Worm (Caenorhabditis elegans) whole organism, mixed stage, embryonic: Measurements from ENCODE around the gene C05B5.2.

Experiments used
- M03D4.4 ChIP-seq: sonication (generic microtip); optimal IDR thresholded peaks from 2 replicates; lab custom pipeline; 2017; ENCODE audit warnings: mild to moderate bottlenecking, missing genetic modification characterization, missing compliant biosample characterization
- bed-3 ChIP-seq: fragments of 200-800 bp; sonication (Bioruptor generic); optimal IDR thresholded peaks from 3 replicates; lab custom pipeline; 2018; ENCODE audit warnings: mild to moderate bottlenecking, missing genetic modification characterization, moderate library complexity, missing compliant biosample characterization
- blmp-1 ChIP-seq: fragments of 150-350 bp; optimal IDR thresholded peaks from 2 replicates; lab custom pipeline; 2014; ENCODE audit warnings: missing biosample characterization, missing genetic modification characterization
- ceh-39 ChIP-seq: fragments of 150-350 bp; optimal IDR thresholded peaks from 2 replicates; lab custom pipeline; 2014; ENCODE audit warnings: missing biosample characterization, missing genetic modification characterization
- ceh-43 ChIP-seq: fragments of 200-800 bp; sonication (Bioruptor generic); optimal IDR thresholded peaks from 2 replicates; lab custom pipeline; 2018; ENCODE audit warnings: mild to moderate bottlenecking, missing genetic modification characterization, moderate library complexity, missing compliant biosample characterization
- ces-1 ChIP-seq: fragments of 150-350 bp; optimal IDR thresholded peaks from 2 replicates; lab custom pipeline; 2014; ENCODE audit warnings: missing biosample characterization, missing genetic modification reagents, missing genetic modification characterization
- cnd-1 ChIP-seq: fragments of 200-800 bp; sonication (Bioruptor generic); optimal IDR thresholded peaks from 2 replicates; lab custom pipeline; 2018; ENCODE audit warnings: mild to moderate bottlenecking, missing genetic modification characterization, missing compliant biosample characterization
- elt-1 ChIP-seq: sonication (generic microtip); optimal IDR thresholded peaks from 2 replicates; lab custom pipeline; 2017; ENCODE audit warnings: missing genetic modification characterization, mild to moderate bottlenecking, missing compliant biosample characterization, antibody characterized with exemption, moderate library complexity, borderline replicate concordance; ENCODE audit not compliant: insufficient read depth
- flh-1 ChIP-seq: fragments of 200-800 bp; sonication (Bioruptor generic); optimal IDR thresholded peaks from 2 replicates; lab custom pipeline; 2018; ENCODE audit warnings: mild to moderate bottlenecking, missing genetic modification characterization, moderate library complexity, missing compliant biosample characterization
- hlh-1 ChIP-seq: fragments of 150-350 bp; optimal IDR thresholded peaks from 2 replicates; lab custom pipeline; 2014; ENCODE audit warnings: missing biosample characterization, missing genetic modification reagents, missing genetic modification characterization
- lin-13 ChIP-seq: fragments of 150-350 bp; optimal IDR thresholded peaks from 2 replicates; lab custom pipeline; 2014; ENCODE audit warnings: missing biosample characterization, missing genetic modification characterization
- lin-32 ChIP-seq: fragments of 200-800 bp; sonication (Bioruptor generic); optimal IDR thresholded peaks from 2 replicates; lab custom pipeline; 2018; ENCODE audit warnings: mild to moderate bottlenecking, missing genetic modification characterization, missing compliant biosample characterization
- lsy-2 ChIP-seq: fragments of 150-350 bp; optimal IDR thresholded peaks from 2 replicates; lab custom pipeline; 2014; ENCODE audit warnings: missing biosample characterization, missing genetic modification characterization
- mab-5 ChIP-seq: fragments of 150-350 bp; optimal IDR thresholded peaks from 2 replicates; lab custom pipeline; 2014; ENCODE audit warnings: missing biosample characterization, missing genetic modification characterization
- mep-1 ChIP-seq: fragments of 150-350 bp; optimal IDR thresholded peaks from 2 replicates; lab custom pipeline; 2017; ENCODE audit warnings: missing biosample characterization, missing genetic modification reagents, missing genetic modification characterization, inconsistent platforms
- mls-2 ChIP-seq: sonication (generic microtip); optimal IDR thresholded peaks from 2 replicates; lab custom pipeline; 2016; ENCODE audit warnings: mild to moderate bottlenecking, missing genetic modification characterization, moderate library complexity, missing compliant biosample characterization
- nhr-12 ChIP-seq: fragments of 150-350 bp; optimal IDR thresholded peaks from 2 replicates; lab custom pipeline; 2014; ENCODE audit warnings: missing biosample characterization, missing genetic modification characterization
- nhr-2 ChIP-seq: fragments of 150-350 bp; optimal IDR thresholded peaks from 2 replicates; lab custom pipeline; 2014; ENCODE audit warnings: missing biosample characterization, missing genetic modification characterization
- nhr-237 ChIP-seq: fragments of 150-350 bp; optimal IDR thresholded peaks from 2 replicates; lab custom pipeline; 2014; ENCODE audit warnings: missing biosample characterization, missing genetic modification characterization
- nhr-28 ChIP-seq: fragments of 150-350 bp; optimal IDR thresholded peaks from 2 replicates; lab custom pipeline; 2014; ENCODE audit warnings: missing biosample characterization, missing genetic modification characterization
- nhr-76 ChIP-seq: sonication (generic microtip); optimal IDR thresholded peaks from 2 replicates; lab custom pipeline; 2017; ENCODE audit warnings: missing biosample characterization, missing genetic modification characterization
- sem-2 ChIP-seq: fragments of 200-800 bp; sonication (Bioruptor generic); optimal IDR thresholded peaks from 2 replicates; lab custom pipeline; 2018; ENCODE audit warnings: mild to moderate bottlenecking, missing genetic modification characterization, missing compliant biosample characterization
- snpc-4 ChIP-seq: fragments of 150-350 bp; optimal IDR thresholded peaks from 2 replicates; lab custom pipeline; 2014; ENCODE audit warnings: missing biosample characterization, missing genetic modification characterization
- sptf-1 ChIP-seq: sonication (generic microtip); optimal IDR thresholded peaks from 2 replicates; lab custom pipeline; 2017; ENCODE audit warnings: mild to moderate bottlenecking, missing genetic modification characterization, moderate library complexity, missing compliant biosample characterization
- unc-120 ChIP-seq: sonication (generic microtip); optimal IDR thresholded peaks from 2 replicates; lab custom pipeline; 2017; ENCODE audit warnings: missing genetic modification characterization, missing compliant biosample characterization; ENCODE audit not compliant: poor library complexity, severe bottlenecking
- unc-39 ChIP-seq: fragments of 150-350 bp; optimal IDR thresholded peaks from 2 replicates; lab custom pipeline; 2014; ENCODE audit warnings: missing biosample characterization, missing genetic modification characterization
- unc-62 ChIP-seq: fragments of 150-350 bp; optimal IDR thresholded peaks from 2 replicates; lab custom pipeline; 2014; ENCODE audit warnings: missing biosample characterization, missing genetic modification reagents, missing genetic modification characterization
- zip-8 ChIP-seq: fragments of 150-350 bp; optimal IDR thresholded peaks from 2 replicates; lab custom pipeline; 2014; ENCODE audit warnings: missing biosample characterization, missing genetic modification characterization

Gene C05B5.2

DNA sequence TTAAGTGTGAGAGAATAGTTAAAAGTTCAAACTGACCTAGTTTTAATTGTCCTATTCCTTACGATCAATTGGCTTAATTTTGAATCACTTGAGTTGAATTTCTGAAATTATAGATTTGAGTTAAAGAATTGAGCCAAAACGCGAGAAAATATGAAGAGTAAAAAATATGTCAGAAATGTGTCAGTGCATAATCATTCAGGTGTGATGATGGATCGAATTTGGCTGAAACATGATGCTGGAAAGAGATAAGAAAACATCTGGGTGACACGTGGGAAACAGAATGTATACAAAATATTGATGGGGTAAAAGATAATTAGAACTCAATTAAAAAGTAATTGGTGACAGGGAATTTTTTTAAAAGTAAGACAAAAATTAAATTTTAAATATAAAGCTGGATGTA lies 26.6 kb downstream of the C05B5.2 start, which contains the start of gene R10E12.2:
R10E12.2 (minus strand) TSS at position 101 of the 400 bp plus-strand sequence.
- no peak for TF ChIP-seq cnd-1 (tag; lab: Kevin White, UChicago)
- TF ChIP-seq lin-13 (tag; lab: Kevin White, UChicago): no peak
- no peak for TF ChIP-seq snpc-4 (tag; lab: Kevin White, UChicago)
- TF ChIP-seq mab-5 (tag; lab: Kevin White, UChicago): no peak

DNA sequence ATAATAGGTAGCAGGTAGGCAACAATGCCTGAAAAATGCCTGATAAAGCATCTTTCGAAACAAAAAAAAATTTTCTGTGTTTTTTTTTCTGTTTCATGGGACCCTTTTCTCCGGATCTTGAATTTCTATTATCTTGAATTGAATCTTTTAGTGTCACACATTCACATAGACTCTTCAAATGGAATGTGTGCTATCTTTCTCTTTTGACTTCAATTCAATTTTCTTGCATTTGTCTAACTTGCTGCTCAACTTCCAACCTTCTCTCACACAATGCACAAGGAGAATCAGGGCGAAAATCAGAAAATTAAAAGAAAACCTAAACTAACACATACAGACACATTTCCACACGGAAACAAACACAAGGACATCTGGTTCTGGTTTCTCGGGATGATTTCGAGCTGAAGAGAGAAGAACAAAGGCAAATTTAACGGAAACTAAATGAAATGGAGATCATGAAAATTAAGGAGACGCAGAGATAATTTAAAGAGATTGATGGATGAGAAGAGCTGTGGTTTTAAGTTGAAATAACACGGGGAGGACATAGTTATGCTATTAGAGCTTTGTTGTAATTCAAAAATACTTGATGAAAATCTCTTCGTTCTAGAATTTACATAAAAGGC lies 28.0 kb downstream of the C05B5.2 start:
- no peak for TF ChIP-seq lsy-2 (tag; lab: Kevin White, UChicago)
- peak; percentile 66 for TF ChIP-seq ces-1 (GFP tag; lab: Kevin White, UChicago)

DNA sequence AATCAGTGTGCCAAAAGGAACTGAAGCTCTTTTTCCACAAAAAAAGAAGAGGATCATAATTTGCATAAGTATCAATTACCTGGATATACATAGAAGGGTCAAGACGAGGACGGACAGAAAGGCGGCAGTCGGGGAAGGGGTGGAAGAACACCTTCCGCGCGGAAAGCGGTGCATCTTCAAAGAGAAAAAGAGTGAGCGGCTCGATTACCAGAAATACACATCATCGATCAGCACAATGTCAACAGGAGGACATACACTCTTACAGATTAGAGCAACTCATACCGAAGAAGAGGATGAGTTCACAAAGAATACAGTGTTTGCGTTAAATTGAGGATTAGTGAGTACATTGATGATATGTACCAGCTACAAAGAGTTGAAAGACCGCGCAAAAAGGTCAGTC lies 31.0 kb downstream of the C05B5.2 start:
- peak; percentile 77 for TF ChIP-seq nhr-2
- no peak for TF ChIP-seq lin-32 (GFP tag; lab: Kevin White, UChicago)
- TF ChIP-seq, all 35 proteins: peak for 1

ce11 chrIII:9965444-9965843 lies 34.9 kb downstream of the C05B5.2 start:
- TF ChIP-seq nhr-237 (peak; percentile 8), unc-120 (tag; lab: Kevin White, UChicago) (no peak), ceh-43 (peak; percentile 32), zip-8 (tag; lab: Kevin White, UChicago) (peak; percentile 99), sem-2 (no peak), mls-2 (tag; lab: Kevin White, UChicago) (peak; percentile 12), unc-39 (tag; lab: Kevin White, UChicago) (no peak), sptf-1 (tag; lab: Kevin White, UChicago) (no peak), M03D4.4 (tag; lab: Kevin White, UChicago) (no peak), ces-1 (GFP tag; lab: Kevin White, UChicago) (no peak), hlh-1 (tag; lab: Kevin White, UChicago) (no peak), unc-62 (peak; percentile 65), nhr-2 (peak; percentile 92), mep-1 (no peak), cnd-1 (tag; lab: Kevin White, UChicago) (peak; percentile 13)

ce11 chrIII:9964416-9964815 lies 35.9 kb downstream of the C05B5.2 start:
- no peak for TF ChIP-seq snpc-4 (tag; lab: Kevin White, UChicago)
- TF ChIP-seq ceh-39: no peak
- TF ChIP-seq nhr-2: no peak
- TF ChIP-seq nhr-76 (tag; lab: Kevin White, UChicago): no peak

DNA sequence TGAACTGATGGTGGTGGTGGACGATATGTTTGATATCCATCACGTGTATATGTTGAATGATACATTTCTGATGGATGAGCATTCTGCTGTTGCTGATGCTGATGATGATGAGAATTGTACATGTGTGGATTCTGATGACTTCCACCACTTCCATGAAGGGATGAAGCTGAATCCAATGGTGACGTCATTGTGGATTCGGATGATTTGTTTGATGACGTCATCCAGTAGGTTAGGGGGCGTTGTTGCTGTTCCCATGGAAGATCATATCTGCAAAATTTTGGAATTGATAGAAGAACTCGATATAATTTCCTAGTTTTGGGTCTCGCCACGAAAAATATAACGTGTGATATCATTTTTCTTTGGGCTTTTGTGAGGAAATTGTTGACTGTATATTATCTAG lies 36.9 kb downstream of the C05B5.2 start:
- no peak for TF ChIP-seq flh-1 (GFP tag; lab: Kevin White, UChicago)
- TF ChIP-seq ceh-39: no peak
- no peak for TF ChIP-seq nhr-2
- TF ChIP-seq zip-8 (tag; lab: Kevin White, UChicago): peak; percentile 97
- TF ChIP-seq elt-1: no peak
- TF ChIP-seq mep-1: no peak
- TF ChIP-seq nhr-12 (tag; lab: Kevin White, UChicago): no peak
- TF ChIP-seq, all 35 proteins: peak for 1

- no peak for TF ChIP-seq blmp-1
- TF ChIP-seq bed-3 (GFP tag; lab: Kevin White, UChicago): no peak
- no peak for TF ChIP-seq nhr-28 (tag; lab: Kevin White, UChicago)
- TF ChIP-seq mep-1: no peak
- TF ChIP-seq snpc-4 (tag; lab: Kevin White, UChicago): no peak
Observed at ce11 chrIII:9956665-9957401, 43.5 kb downstream of the C05B5.2 start, which contains the start of gene alx-1. Gene alx-1, plus strand, starts transcription at chrIII:9957351.
